Worm (Caenorhabditis elegans) whole organism, L4 larva: Measurements from ENCODE around the gene T06E8.2.

Experiments
- Y48G9A.11 ChIP-seq: fragments of 200-800 bp; sonication (Bioruptor generic); IDR thresholded peaks from 2 replicates; pipeline ENCODE4 v1.3.6; 2022; ENCODE audit warnings: missing genetic modification reagents, missing genetic modification characterization, missing compliant biosample characterization
- ceh-28 ChIP-seq: fragments of 150-350 bp; optimal IDR thresholded peaks from 2 replicates; lab custom pipeline; 2014; ENCODE audit warnings: missing biosample characterization, missing genetic modification reagents, missing genetic modification characterization
- fkh-10 ChIP-seq: fragments of 150-350 bp; optimal IDR thresholded peaks from 2 replicates; lab custom pipeline; 2014; ENCODE audit warnings: missing biosample characterization, missing genetic modification reagents, missing genetic modification characterization
- jun-1 ChIP-seq: fragments of 150-350 bp; optimal IDR thresholded peaks from 2 replicates; lab custom pipeline; 2014; ENCODE audit warnings: missing biosample characterization, missing genetic modification reagents, missing genetic modification characterization
- lin-39 ChIP-seq: fragments of 150-350 bp; optimal IDR thresholded peaks from 2 replicates; lab custom pipeline; 2014; ENCODE audit warnings: missing biosample characterization, missing genetic modification reagents, missing genetic modification characterization
- madf-9 ChIP-seq: fragments of 200-800 bp; sonication (Bioruptor generic); conservative IDR thresholded peaks from 2 replicates; pipeline ENCODE4 v1.3.6; 2022; ENCODE audit warnings: missing genetic modification reagents, missing genetic modification characterization, missing compliant biosample characterization
- mdl-1 ChIP-seq, 2 experiments: fragments of 150-350 bp in 1 of 2; sonication (generic microtip) in 1 of 2; optimal IDR thresholded peaks; 2 replicates each; lab custom pipeline; 2014 to 2017; ENCODE audit warnings: missing biosample characterization in 2 of 2, missing genetic modification characterization in 2 of 2
- pha-4 ChIP-seq, 2 experiments: fragments of 150-350 bp in 1 of 2; fragments of 200-800 bp in 1 of 2; sonication (Bioruptor generic) in 1 of 2; IDR thresholded peaks in 1 of 2; optimal IDR thresholded peaks in 1 of 2; 2 replicates each; pipeline versions ENCODE4 v1.3.6 to Lab custom; 2014 to 2022; ENCODE audit warnings: missing genetic modification characterization in 2 of 2, missing genetic modification reagents in 2 of 2, missing biosample characterization in 1 of 2, missing compliant biosample characterization in 1 of 2
- skn-1 ChIP-seq: fragments of 150-350 bp; optimal IDR thresholded peaks from 2 replicates; lab custom pipeline; 2014; ENCODE audit warnings: missing biosample characterization, missing genetic modification characterization
- unc-62 ChIP-seq, 3 experiments: fragments of 150-350 bp in 1 of 3; sonication (generic microtip); optimal IDR thresholded peaks in 2 of 3; peaks in 1 of 3; 1 replicate in 1 of 3; 2 replicates in 2 of 3; lab custom pipeline; 2014 to 2017; ENCODE audit warnings: missing biosample characterization in 3 of 3, missing genetic modification characterization in 3 of 3, missing genetic modification reagents in 3 of 3, missing genotype in 1 of 3
- zag-1 ChIP-seq: fragments of 150-350 bp; optimal IDR thresholded peaks from 2 replicates; lab custom pipeline; 2014; ENCODE audit warnings: missing biosample characterization, missing genetic modification characterization

DNA sequence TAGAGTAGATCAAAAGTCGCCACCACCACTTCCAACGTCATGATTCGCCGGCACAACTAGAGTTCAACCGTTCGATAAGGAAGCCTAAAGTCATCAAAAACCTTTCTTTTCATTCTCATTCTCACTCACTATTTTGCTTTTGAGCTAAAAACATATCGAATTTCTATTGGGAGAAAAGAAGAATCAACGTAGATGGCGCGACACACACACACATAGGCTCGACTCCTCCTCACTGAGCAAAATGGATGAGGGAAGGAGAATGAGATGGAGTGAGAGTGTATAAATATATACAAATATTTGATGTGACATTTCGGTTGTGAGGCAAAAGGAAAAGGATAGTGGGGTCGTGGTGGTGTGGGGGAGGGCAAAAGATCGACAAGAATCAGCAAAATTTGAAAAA is 8.5 kb upstream of the T06E8.2 start:
- TF ChIP-seq mdl-1 (tag; optimal IDR thresholded peaks at IDR 0.05; lab: Kevin White, UChicago), result no peak
- no peak for TF ChIP-seq skn-1 (tag; lab: Kevin White, UChicago)
- TF ChIP-seq ceh-28 (tag; lab: Kevin White, UChicago), result no peak
- no peak for TF ChIP-seq unc-62 (GFP tag; optimal IDR thresholded peaks at IDR 0.05 in 1 of 2; lab: Kevin White, UChicago)
- no peak for TF ChIP-seq unc-62 (tag; optimal IDR thresholded peaks at IDR 0.05; lab: Kevin White, UChicago)
- no peak for TF ChIP-seq jun-1 (tag; lab: Kevin White, UChicago)
- no peak for TF ChIP-seq Y48G9A.11
- no peak for TF ChIP-seq lin-39
- no peak for TF ChIP-seq fkh-10 (GFP tag; lab: Kevin White, UChicago)
- no peak for TF ChIP-seq zag-1 (tag; lab: Kevin White, UChicago)
- no peak for TF ChIP-seq madf-9 (GFP tag; lab: Robert Waterston, UW)
- TF ChIP-seq pha-4 (GFP tag; IDR thresholded peaks at IDR 0.05; lab: Robert Waterston, UW), result no peak
- no peak for TF ChIP-seq pha-4 (tag; optimal IDR thresholded peaks at IDR 0.05; lab: Kevin White, UChicago)
